Worm (Caenorhabditis elegans): Measurements from ENCODE around the gene F53F4.17.

The F53F4.17 gene

ce11 chrV:13611782-13612181 is 23.8 kb downstream of the F53F4.17 start, which contains the start of gene spig-9:
TSS of gene spig-9 (minus strand) at chrV:13611882.
- TF ChIP-seq elt-3 (tag; optimal IDR thresholded peaks at IDR 0.05) (no peak), nhr-84 (tag; optimal IDR thresholded peaks at IDR 0.05) (no peak), mdl-1 (tag; optimal IDR thresholded peaks at IDR 0.05) (no peak), skn-1 (tag; optimal IDR thresholded peaks at IDR 0.05) (no peak), unc-130 (tag; optimal IDR thresholded peaks at IDR 0.05) (no peak), ces-1 (GFP tag; optimal IDR thresholded peaks at IDR 0.05) (no peak), fos-1 (tag; optimal IDR thresholded peaks at IDR 0.05) (no peak), pag-3 (tag; optimal IDR thresholded peaks at IDR 0.05; ENCODE audit: borderline replicate concordance, insufficient read depth) (no peak), vab-15 (tag; optimal IDR thresholded peaks at IDR 0.05) (no peak), sup-37 (GFP tag; optimal IDR thresholded peaks at IDR 0.05) (no peak), hpl-2 (GFP tag; optimal IDR thresholded peaks at IDR 0.05) (no peak), unc-62 (GFP tag; optimal IDR thresholded peaks at IDR 0.05) (no peak), ama-1 (optimal IDR thresholded peaks at IDR 0.05) (no peak), sox-4 (tag; optimal IDR thresholded peaks at IDR 0.05) (no peak), nhr-85 (tag) (no peak), tlp-1 (tag; optimal IDR thresholded peaks at IDR 0.05) (no peak), lin-13 (GFP tag; optimal IDR thresholded peaks at IDR 0.05) (no peak), lsy-2 (tag; optimal IDR thresholded peaks at IDR 0.05) (no peak), nhr-19 (GFP tag; conservative IDR thresholded peaks at IDR 0.05) (no peak), hlh-17 (GFP tag; optimal IDR thresholded peaks at IDR 0.05; ENCODE audit: borderline replicate concordance) (no peak)

ce11 chrV:13613870-13614269 is 25.9 kb downstream of the F53F4.17 start, which contains the start of gene F53F4.7:
TSS of gene F53F4.7 (minus strand) at chrV:13613970.
- TF ChIP-seq pax-3 (tag; optimal IDR thresholded peaks at IDR 0.05) (no peak), C34B4.2 (tag; optimal IDR thresholded peaks at IDR 0.05) (no peak), snpc-4 (tag; optimal IDR thresholded peaks at IDR 0.05) (no peak), F16B12.6 (tag; optimal IDR thresholded peaks at IDR 0.05) (no peak), hpl-2 (GFP tag; optimal IDR thresholded peaks at IDR 0.05) (no peak), ets-5 (GFP tag; IDR thresholded peaks at IDR 0.05) (no peak), egl-13 (tag; optimal IDR thresholded peaks at IDR 0.05) (no peak), isw-1 (GFP tag; IDR thresholded peaks at IDR 0.05) (no peak), mdl-1 (tag; optimal IDR thresholded peaks at IDR 0.05) (no peak), nhr-19 (GFP tag; conservative IDR thresholded peaks at IDR 0.05) (no peak), C04F5.9 (tag; optimal IDR thresholded peaks at IDR 0.05) (no peak), Y116A8C.19 (tag; optimal IDR thresholded peaks at IDR 0.05; ENCODE audit: borderline replicate concordance) (no peak), blmp-1 (tag; optimal IDR thresholded peaks at IDR 0.05) (no peak), efl-3 (GFP tag; optimal IDR thresholded peaks at IDR 0.05) (no peak), lsy-2 (tag; optimal IDR thresholded peaks at IDR 0.05) (no peak)

ce11 chrV:13619752-13620151 is 31.8 kb downstream of the F53F4.17 start, which contains the start of gene srd-11:
TSS of gene srd-11 (minus strand) at chrV:13619852.
- no peak for TF ChIP-seq ztf-4 (tag; optimal IDR thresholded peaks at IDR 0.05)
- no peak for TF ChIP-seq efl-1 (optimal IDR thresholded peaks at IDR 0.05)
- peak in 1 of 2 experiments; percentile 26 for TF ChIP-seq efl-1 (GFP tag; optimal IDR thresholded peaks at IDR 0.05 in 1 of 2)

- TF ChIP-seq aha-1 (tag; optimal IDR thresholded peaks at IDR 0.05) = no peak
- no peak for TF ChIP-seq tbx-2 (tag; optimal IDR thresholded peaks at IDR 0.05)
These were observed 32.7 kb downstream of the F53F4.17 start, which contains the start of gene F53F4.15 for ce11 chrV:13620676-13621075. TSS of gene F53F4.15 (plus strand) at chrV:13620976.

DNA sequence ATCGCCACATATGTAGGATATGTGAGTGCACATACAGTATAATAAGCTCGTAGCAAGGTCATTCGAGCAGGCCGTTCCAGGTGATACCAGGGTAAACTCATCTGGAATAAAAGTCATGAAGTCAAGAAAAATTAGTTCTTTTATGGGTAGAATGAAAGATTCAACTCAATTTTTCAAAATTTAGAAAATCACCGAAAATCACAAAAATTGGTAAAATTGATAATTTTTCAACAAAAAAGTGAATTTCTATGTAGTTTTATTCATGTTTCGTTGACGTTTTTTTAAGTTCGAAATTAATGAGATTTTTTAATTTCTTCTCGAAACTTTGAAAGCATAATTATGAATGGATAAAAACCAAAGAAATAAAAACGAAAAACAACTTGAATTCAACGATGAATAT is 33.7 kb downstream of the F53F4.17 start, which contains the start of gene F53F4.16:
F53F4.16 (minus strand) TSS at position 101 of the 400 bp plus-strand sequence.
- TF ChIP-seq nhr-28 (tag; optimal IDR thresholded peaks at IDR 0.05) (no peak), hlh-17 (GFP tag; optimal IDR thresholded peaks at IDR 0.05; ENCODE audit: borderline replicate concordance) (no peak), skn-1 (tag; optimal IDR thresholded peaks at IDR 0.05) (no peak), nhr-47 (tag; optimal IDR thresholded peaks at IDR 0.05) (no peak), mab-9 (GFP tag; IDR thresholded peaks at IDR 0.05) (no peak), Y116A8C.19 (tag; optimal IDR thresholded peaks at IDR 0.05; ENCODE audit: borderline replicate concordance) (no peak), mep-1 (tag; optimal IDR thresholded peaks at IDR 0.05) (no peak), nhr-90 (tag; optimal IDR thresholded peaks at IDR 0.05; ENCODE audit: poor library complexity) (no peak), egl-27 (tag; optimal IDR thresholded peaks at IDR 0.05) (no peak), nhr-77 (tag; optimal IDR thresholded peaks at IDR 0.05) (no peak), sup-37 (GFP tag; optimal IDR thresholded peaks at IDR 0.05) (no peak), pqm-1 (tag; optimal IDR thresholded peaks at IDR 0.05) (no peak), nhr-11 (tag; optimal IDR thresholded peaks at IDR 0.05) (no peak), isw-1 (GFP tag; IDR thresholded peaks at IDR 0.05) (no peak), ceh-90 (tag; optimal IDR thresholded peaks at IDR 0.05) (no peak), unc-30 (tag; optimal IDR thresholded peaks at IDR 0.05) (no peak), sptf-1 (tag; optimal IDR thresholded peaks at IDR 0.05) (no peak)

Data from whole organism, L1 larva.